Fruit fly (Drosophila melanogaster): ENCODE measurements around the gene CG43138.

The CG43138 gene

DNA sequence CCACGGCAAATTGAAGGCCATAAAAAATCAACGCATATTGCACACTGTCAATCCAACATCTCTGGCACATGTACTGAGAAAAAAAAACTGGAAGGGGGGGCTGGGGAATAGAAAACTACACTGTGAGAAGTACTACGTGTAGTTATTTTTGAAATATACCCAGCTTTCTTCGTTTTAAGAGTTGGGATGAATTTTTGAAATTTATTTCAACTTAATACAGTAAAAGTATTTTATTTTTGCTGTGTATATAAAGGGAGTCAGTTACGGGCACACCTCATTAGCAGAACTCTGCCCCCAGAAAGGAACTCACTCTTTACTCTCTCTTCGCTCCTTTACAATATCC, 13.3 kb downstream of the CG43138 start (continued):
- TF ChIP-seq Sox102F (GFP tag; optimal IDR thresholded peaks at IDR 0.05) (peak; percentile 51), vri (GFP tag; optimal IDR thresholded peaks at IDR 0.05) (no peak), CG7368 (GFP tag; optimal IDR thresholded peaks at IDR 0.05) (no peak), lz (GFP tag; optimal IDR thresholded peaks at IDR 0.05) (peak; percentile 57), CG15336 (GFP tag; IDR thresholded peaks at IDR 0.05) (no peak), esn (GFP tag; optimal IDR thresholded peaks at IDR 0.05) (peak; percentile 70), Sox14 (GFP tag; optimal IDR thresholded peaks at IDR 0.05) (peak; percentile 38), CG8632 (GFP tag; optimal IDR thresholded peaks at IDR 0.05) (peak; percentile 5), topi (GFP tag; optimal IDR thresholded peaks at IDR 0.05) (peak; percentile 66), CG6854 (GFP tag; optimal IDR thresholded peaks at IDR 0.05) (no peak), CG11294 (GFP tag; IDR thresholded peaks at IDR 0.05) (no peak), CG34406 (GFP tag; optimal IDR thresholded peaks at IDR 0.05) (peak; percentile 1), eg (GFP tag; IDR thresholded peaks at IDR 0.05) (no peak), CG6792 (GFP tag; optimal IDR thresholded peaks at IDR 0.05) (peak; percentile 32), salr (GFP tag; optimal IDR thresholded peaks at IDR 0.05) (no peak), Ets96B (tag; optimal IDR thresholded peaks at IDR 0.05) (peak; percentile 18), fd59A (GFP tag; optimal IDR thresholded peaks at IDR 0.05) (peak; percentile 5), cyc (GFP tag; optimal IDR thresholded peaks at IDR 0.05) (peak; percentile 65), CG6163 (GFP tag; IDR thresholded peaks at IDR 0.05) (peak; percentile 56; the same call in 2 of the 3 replicates)

DNA sequence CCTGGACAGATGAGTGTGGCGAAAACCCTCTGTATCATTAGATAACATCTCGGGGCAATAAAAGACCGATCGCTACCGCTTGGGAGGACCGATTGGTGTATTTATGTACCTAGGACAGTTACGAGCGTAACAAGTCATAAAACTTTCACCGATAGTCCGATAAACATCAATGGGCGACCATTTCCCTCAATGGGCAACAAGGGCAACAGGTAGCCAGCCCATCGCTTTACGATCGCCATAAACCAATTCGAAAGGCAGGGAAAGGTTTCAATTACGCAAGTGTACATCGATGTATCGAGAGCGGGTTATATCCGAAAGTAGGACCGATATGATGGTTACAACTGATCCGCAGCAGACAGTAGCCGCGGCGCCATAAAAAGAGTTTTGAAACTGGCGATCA, 14.4 kb downstream of the CG43138 start:
- TF ChIP-seq Ets96B (tag; optimal IDR thresholded peaks at IDR 0.05) (no peak), vri (GFP tag; optimal IDR thresholded peaks at IDR 0.05) (no peak), CG10669 (GFP tag; optimal IDR thresholded peaks at IDR 0.05) (no peak), eg (GFP tag; IDR thresholded peaks at IDR 0.05) (no peak), CG8319 (GFP tag; optimal IDR thresholded peaks at IDR 0.05) (no peak), CG10631 (GFP tag; optimal IDR thresholded peaks at IDR 0.05) (no peak), CG16779 (tag; optimal IDR thresholded peaks at IDR 0.05) (no peak), CG8119 (GFP tag; IDR thresholded peaks at IDR 0.05) (no peak)

DNA sequence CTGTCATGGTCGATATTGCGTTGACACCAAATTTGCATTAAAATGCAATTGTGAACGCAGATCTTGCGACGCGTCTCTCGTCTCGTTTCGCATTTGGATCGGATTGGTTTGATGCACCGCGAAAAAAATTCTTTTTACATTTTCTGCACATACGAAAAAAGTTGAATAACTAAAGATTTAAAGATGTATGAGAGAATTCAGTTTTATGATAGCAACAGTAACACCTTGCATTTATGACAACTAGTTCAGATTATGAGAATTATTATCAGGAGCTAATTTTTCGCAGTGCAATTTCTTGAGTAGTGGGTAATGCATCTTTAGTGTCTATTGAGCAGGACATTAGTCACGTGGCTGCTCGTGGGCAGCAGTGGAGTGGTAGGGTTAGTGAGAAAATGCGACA, 15.8 kb downstream of the CG43138 start:
- TF ChIP-seq lz (GFP tag; optimal IDR thresholded peaks at IDR 0.05) (peak; percentile 41), Sox14 (GFP tag; optimal IDR thresholded peaks at IDR 0.05) (peak; percentile 73), CG9139 (GFP tag; optimal IDR thresholded peaks at IDR 0.05) (no peak), Eip75B (GFP tag; optimal IDR thresholded peaks at IDR 0.05) (peak; percentile 71), Ets21C (GFP tag; optimal IDR thresholded peaks at IDR 0.05) (peak; percentile 19), CG11902 (GFP tag; optimal IDR thresholded peaks at IDR 0.05) (peak; percentile 23), CG16779 (tag; optimal IDR thresholded peaks at IDR 0.05) (no peak), Hr4 (GFP tag; optimal IDR thresholded peaks at IDR 0.05) (peak; percentile 64), Hr39 (GFP tag; optimal IDR thresholded peaks at IDR 0.05) (peak; percentile 60), Hr38 (GFP tag; optimal IDR thresholded peaks at IDR 0.05) (no peak), CG31627 (GFP tag; optimal IDR thresholded peaks at IDR 0.05) (peak; percentile 65), salr (GFP tag; optimal IDR thresholded peaks at IDR 0.05) (peak; percentile 27 to 59), CG8319 (GFP tag; optimal IDR thresholded peaks at IDR 0.05) (peak; percentile 18), acj6 (GFP tag; optimal IDR thresholded peaks at IDR 0.05) (peak; percentile 67), fkh (GFP tag; optimal IDR thresholded peaks at IDR 0.05) (no peak), Sox102F (GFP tag; optimal IDR thresholded peaks at IDR 0.05) (peak; percentile 55), CG34406 (GFP tag; optimal IDR thresholded peaks at IDR 0.05) (peak; percentile 49), CG10669 (GFP tag; optimal IDR thresholded peaks at IDR 0.05) (peak; percentile 69), Gug (GFP tag; IDR thresholded peaks at IDR 0.05) (peak; percentile 50; the same call in 1 of the 2 replicates), pdm3 (GFP tag; optimal IDR thresholded peaks at IDR 0.05) (peak; percentile 77), eg (GFP tag; IDR thresholded peaks at IDR 0.05) (peak; percentile 63), vri (GFP tag; optimal IDR thresholded peaks at IDR 0.05) (peak; percentile 35), Lpt (GFP tag; optimal IDR thresholded peaks at IDR 0.05) (peak; percentile 9), Blimp-1 (GFP tag; optimal IDR thresholded peaks at IDR 0.05) (no peak), ss (GFP tag; optimal IDR thresholded peaks at IDR 0.05) (peak; percentile 21 to 36), dsx (GFP tag; optimal IDR thresholded peaks at IDR 0.05; ENCODE audit: poor library complexity, severe bottlenecking) (peak; percentile 40), achi (GFP tag; optimal IDR thresholded peaks at IDR 0.05) (peak; percentile 70), CG7368 (GFP tag; optimal IDR thresholded peaks at IDR 0.05) (peak; percentile 69), Eip93F (GFP tag; optimal IDR thresholded peaks at IDR 0.05) (no peak), Sox15 (GFP tag; optimal IDR thresholded peaks at IDR 0.05) (peak; percentile 3), topi (GFP tag; optimal IDR thresholded peaks at IDR 0.05) (peak; percentile 71), CG6163 (GFP tag; IDR thresholded peaks at IDR 0.05) (peak; percentile 74; the same call in 2 of the 3 replicates), CG3919 (GFP tag; optimal IDR thresholded peaks at IDR 0.05) (peak; percentile 73), CG4318 (GFP tag; optimal IDR thresholded peaks at IDR 0.05) (peak; percentile 48), net (GFP tag; optimal IDR thresholded peaks at IDR 0.05) (peak; percentile 62), CG6854 (GFP tag; optimal IDR thresholded peaks at IDR 0.05) (no peak), Ets96B (tag; optimal IDR thresholded peaks at IDR 0.05) (peak; percentile 74)
